Fruit fly (Drosophila melanogaster) whole organism, wandering third instar larva: ENCODE data around the gene CG31542.
A peak's percentile ranks its signal among the peaks of the same experiment; 100 is the strongest.

Experiments used
- Abd-B ChIP-seq: fragments of >200 bp; optimal IDR thresholded peaks from 2 replicates; lab custom pipeline; 2017; ENCODE audit warnings: missing biosample characterization, missing genetic modification characterization
- CG32264 ChIP-seq: fragments of 200-800 bp; sonication (Bioruptor generic); optimal IDR thresholded peaks from 2 replicates; lab custom pipeline; 2016; ENCODE audit warnings: missing biosample characterization, missing genetic modification characterization
- CG9705 ChIP-seq: fragments of 200-800 bp; sonication (Bioruptor generic); optimal IDR thresholded peaks from 2 replicates; lab custom pipeline; 2018; ENCODE audit warnings: missing biosample characterization, mild to moderate bottlenecking, missing genetic modification characterization
- Dif ChIP-seq: fragments of 200-275, 200-300 bp; sonication (Bioruptor generic); optimal IDR thresholded peaks from 2 replicates; lab custom pipeline; 2018; ENCODE audit warnings: missing biosample characterization, missing genetic modification characterization; ENCODE audit not compliant: partially characterized antibody
- GATAd ChIP-seq: sonication (Bioruptor generic); optimal IDR thresholded peaks from 2 replicates; lab custom pipeline; 2016; ENCODE audit warnings: missing biosample characterization, missing genetic modification characterization
- HLH106 ChIP-seq: fragments of 200-800 bp; optimal IDR thresholded peaks from 3 replicates; lab custom pipeline; 2019; ENCODE audit warnings: missing biosample characterization, mild to moderate bottlenecking, missing genetic modification characterization, moderate library complexity
- Hnf4 ChIP-seq: fragments of 200-800 bp; sonication (Bioruptor generic); optimal IDR thresholded peaks from 2 replicates; lab custom pipeline; 2016; ENCODE audit warnings: missing biosample characterization, mild to moderate bottlenecking, missing genetic modification characterization
- Hr83 ChIP-seq: fragments of 200-300 bp; sonication (Bioruptor generic); optimal IDR thresholded peaks from 2 replicates; lab custom pipeline; 2016; ENCODE audit warnings: missing biosample characterization, mild to moderate bottlenecking, missing genetic modification characterization, moderate library complexity; ENCODE audit not compliant: poor library complexity, severe bottlenecking
- Jra ChIP-seq: sonication (Bioruptor generic); optimal IDR thresholded peaks from 2 replicates; lab custom pipeline; 2016; ENCODE audit warnings: missing biosample characterization, missing genetic modification characterization
- Mio ChIP-seq: sonication (Bioruptor generic); optimal IDR thresholded peaks from 2 replicates; lab custom pipeline; 2016; ENCODE audit warnings: missing biosample characterization, missing genetic modification characterization
- Myc ChIP-seq: fragments of >200 bp; optimal IDR thresholded peaks from 2 replicates; lab custom pipeline; 2017
- N ChIP-seq: fragments of >200 bp; optimal IDR thresholded peaks from 2 replicates; lab custom pipeline; 2018; ENCODE audit warnings: missing biosample characterization, missing external identifiers, missing genetic modification characterization
- OdsH ChIP-seq: fragments of 200-800 bp; sonication (Bioruptor generic); optimal IDR thresholded peaks from 2 replicates; lab custom pipeline; 2016; ENCODE audit warnings: missing biosample characterization, mild to moderate bottlenecking, missing genetic modification characterization
- Rel ChIP-seq, 2 experiments: fragments of 200-800 bp; sonication (Bioruptor generic) in 1 of 2; optimal IDR thresholded peaks; 2 replicates in 1 of 2; 3 replicates in 1 of 2; lab custom pipeline; 2016 to 2019; ENCODE audit warnings: mild to moderate bottlenecking in 2 of 2, missing biosample characterization in 2 of 2, missing genetic modification characterization in 2 of 2, moderate library complexity in 1 of 2
- Sp1 ChIP-seq: fragments of 200-800 bp; sonication (Bioruptor generic); optimal IDR thresholded peaks from 3 replicates; lab custom pipeline; 2019; ENCODE audit warnings: missing biosample characterization, mild to moderate bottlenecking, missing genetic modification characterization, moderate library complexity
- Vsx2 ChIP-seq: fragments of 200-300, 225-300 bp; sonication (Bioruptor generic); optimal IDR thresholded peaks from 2 replicates; lab custom pipeline; 2018; ENCODE audit warnings: missing biosample characterization, missing genetic modification characterization; ENCODE audit not compliant: partially characterized antibody
- br ChIP-seq: fragments of 200-800 bp; sonication (Bioruptor generic); optimal IDR thresholded peaks from 2 replicates; lab custom pipeline; 2016; ENCODE audit warnings: missing biosample characterization, missing genetic modification characterization
- brk ChIP-seq: fragments of 200-800 bp; sonication (Bioruptor generic); optimal IDR thresholded peaks from 2 replicates; lab custom pipeline; 2016; ENCODE audit warnings: missing biosample characterization, mild to moderate bottlenecking, missing genetic modification characterization
- dl ChIP-seq, 2 experiments: fragments of 175-275, 200-275 bp in 1 of 2; fragments of 200-275 bp in 1 of 2; sonication (Bioruptor generic); optimal IDR thresholded peaks; lab custom pipeline; 2018; ENCODE audit warnings: mild to moderate bottlenecking in 2 of 2, missing biosample characterization in 2 of 2, missing genetic modification characterization in 2 of 2, moderate library complexity in 2 of 2; ENCODE audit not compliant: partially characterized antibody in 2 of 2, insufficient read depth in 1 of 2
- dmrt93B ChIP-seq: fragments of 200-800 bp; sonication (Bioruptor generic); optimal IDR thresholded peaks from 2 replicates; lab custom pipeline; 2018; ENCODE audit warnings: missing biosample characterization, mild to moderate bottlenecking, missing genetic modification characterization
- dsf ChIP-seq: sonication (Bioruptor generic); optimal IDR thresholded peaks from 2 replicates; lab custom pipeline; 2016; ENCODE audit warnings: missing biosample characterization, missing genetic modification characterization, borderline replicate concordance
- ey ChIP-seq: fragments of 200-800 bp; sonication (Bioruptor generic); optimal IDR thresholded peaks from 2 replicates; lab custom pipeline; 2016; ENCODE audit warnings: missing biosample characterization, missing genetic modification characterization
- foxo ChIP-seq, 2 experiments: fragments of 200-800 bp; sonication (Bioruptor generic); optimal IDR thresholded peaks; 2 replicates in 1 of 2; 3 replicates in 1 of 2; lab custom pipeline; 2016 to 2017; ENCODE audit warnings: missing biosample characterization in 2 of 2, missing genetic modification characterization in 2 of 2
- fru ChIP-seq: fragments of 200-800 bp; sonication (Bioruptor generic); optimal IDR thresholded peaks from 3 replicates; lab custom pipeline; 2016; ENCODE audit warnings: missing biosample characterization, mild to moderate bottlenecking, missing genetic modification characterization
- h ChIP-seq: fragments of 200-800 bp; sonication (Bioruptor generic); optimal IDR thresholded peaks from 3 replicates; lab custom pipeline; 2016; ENCODE audit warnings: missing biosample characterization, mild to moderate bottlenecking, missing genetic modification characterization
- jim ChIP-seq: fragments of 175-275, 200-325 bp; sonication (Bioruptor generic); optimal IDR thresholded peaks from 2 replicates; lab custom pipeline; 2016; ENCODE audit warnings: missing biosample characterization, mild to moderate bottlenecking, missing genetic modification characterization
- psq ChIP-seq: fragments of 200-800 bp; sonication (Bioruptor generic); optimal IDR thresholded peaks from 3 replicates; lab custom pipeline; 2017; ENCODE audit warnings: missing biosample characterization, mild to moderate bottlenecking, missing genetic modification characterization, moderate library complexity
- rgr ChIP-seq: fragments of 200-800 bp; sonication (Bioruptor generic); optimal IDR thresholded peaks from 3 replicates; lab custom pipeline; 2016; ENCODE audit warnings: missing biosample characterization, mild to moderate bottlenecking, missing genetic modification characterization
- sage ChIP-seq: fragments of 200-800 bp; sonication (Bioruptor generic); optimal IDR thresholded peaks from 2 replicates; lab custom pipeline; 2016; ENCODE audit warnings: missing biosample characterization, mild to moderate bottlenecking, missing genetic modification characterization
- sv ChIP-seq: fragments of 200-800 bp; sonication (Bioruptor generic); optimal IDR thresholded peaks from 3 replicates; lab custom pipeline; 2016; ENCODE audit warnings: missing biosample characterization, missing genetic modification characterization
- tai ChIP-seq: sonication (Bioruptor generic); optimal IDR thresholded peaks from 2 replicates; lab custom pipeline; 2016; ENCODE audit warnings: missing biosample characterization, missing genetic modification characterization
- woc ChIP-seq: sonication (Bioruptor generic); optimal IDR thresholded peaks from 2 replicates; lab custom pipeline; 2016; ENCODE audit warnings: missing biosample characterization, mild to moderate bottlenecking, missing genetic modification characterization

Gene CG31542

dm6 chr3R:5355135-5355493, 14.2 kb upstream of the CG31542 start:
- no peak for TF ChIP-seq sv (GFP tag; lab: Kevin White, UChicago)
- no peak for TF ChIP-seq CG32264 (GFP tag; lab: Kevin White, UChicago)
- TF ChIP-seq dmrt93B (GFP tag; lab: Kevin White, UChicago), result no peak

dm6 chr3R:5357935-5358414, 11.4 kb upstream of the CG31542 start, which contains the start of gene Prosbeta7:
Gene Prosbeta7 (minus strand): TSS chr3R:5358364.
- TF ChIP-seq Jra (GFP tag; lab: Kevin White, UChicago) (no peak), fru (GFP tag; lab: Kevin White, UChicago) (no peak), woc (no peak), foxo (GFP tag; optimal IDR thresholded peaks at IDR 0.05; lab: Kevin White, UChicago) (peak in 1 of 2 experiments; percentile 4), Mio (GFP tag; lab: Kevin White, UChicago) (no peak), Sp1 (GFP tag; lab: Kevin White, UChicago) (peak; percentile 19), Abd-B (GFP tag; lab: Kevin White, UChicago) (no peak), jim (no peak), OdsH (GFP tag; lab: Kevin White, UChicago) (no peak), Vsx2 (GFP tag; lab: Kevin White, UChicago) (peak; percentile 62), br (GFP tag; lab: Kevin White, UChicago) (no peak), Dif (GFP tag; lab: Kevin White, UChicago) (peak; percentile 6), tai (no peak), rgr (GFP tag; lab: Kevin White, UChicago) (peak; percentile 7), Rel (GFP tag; optimal IDR thresholded peaks at IDR 0.05; lab: Kevin White, UChicago) (no peak), Rel (tag; optimal IDR thresholded peaks at IDR 0.05; lab: Kevin White, UChicago) (peak; percentile 39), Hr83 (GFP tag; lab: Kevin White, UChicago) (no peak)

DNA sequence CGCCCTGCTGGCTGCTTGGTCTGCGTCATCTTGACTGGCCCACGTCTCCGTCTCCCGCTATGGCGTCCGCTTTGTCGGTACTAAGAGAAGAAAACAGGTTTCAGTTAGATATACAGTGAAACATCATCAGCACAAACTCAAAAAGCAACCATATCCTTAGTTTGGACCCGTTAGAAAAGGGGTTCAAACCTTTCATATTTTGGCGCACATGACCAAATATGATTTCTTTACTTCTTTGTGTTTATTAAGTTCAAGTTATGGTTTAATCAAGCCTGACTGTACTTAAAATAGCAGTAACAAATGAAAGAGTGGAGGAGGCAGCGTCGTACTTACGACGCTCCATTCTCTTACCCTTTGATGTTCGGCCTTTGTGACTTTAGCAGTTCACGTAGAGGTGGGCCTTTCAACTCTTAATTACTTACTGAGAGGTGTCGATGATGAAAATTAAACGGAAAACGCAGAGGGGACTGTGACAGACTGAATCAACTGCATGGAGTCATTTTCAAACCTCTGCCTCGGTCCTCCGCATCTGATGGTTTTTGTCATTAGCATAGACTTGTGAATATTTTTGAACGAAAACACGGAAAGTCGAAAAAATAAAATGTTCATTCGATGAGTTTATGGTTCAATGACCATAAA, 7.5 kb upstream of the CG31542 start:
- no peak for TF ChIP-seq brk
- TF ChIP-seq CG9705 (GFP tag; lab: Kevin White, UChicago), result peak; percentile 43
- peak; percentile 39 for TF ChIP-seq Rel (GFP tag; optimal IDR thresholded peaks at IDR 0.05; lab: Kevin White, UChicago)
- TF ChIP-seq Rel (tag; optimal IDR thresholded peaks at IDR 0.05; lab: Kevin White, UChicago), result peak; percentile 23
- TF ChIP-seq foxo (GFP tag; optimal IDR thresholded peaks at IDR 0.05; lab: Kevin White, UChicago), result peak; percentile 45 to 96
- TF ChIP-seq dsf (GFP tag; lab: Kevin White, UChicago), result peak; percentile 8
- no peak for TF ChIP-seq GATAd
- peak; percentile 83 for TF ChIP-seq Jra (GFP tag; lab: Kevin White, UChicago)
- TF ChIP-seq psq (GFP tag; lab: Kevin White, UChicago), result peak; percentile 86
- TF ChIP-seq dl (GFP tag; optimal IDR thresholded peaks at IDR 0.05; lab: Kevin White, UChicago; ENCODE audit: insufficient read depth in 1 of 2, partially characterized antibody in 2 of 2), result no peak
- peak; percentile 69 for TF ChIP-seq sv (GFP tag; lab: Kevin White, UChicago)
- TF ChIP-seq ey (GFP tag; lab: Kevin White, UChicago), result peak; percentile 96
- TF ChIP-seq Mio (GFP tag; lab: Kevin White, UChicago), result peak; percentile 66
- TF ChIP-seq woc, result peak; percentile 94
- TF ChIP-seq Abd-B (GFP tag; lab: Kevin White, UChicago), result no peak
- TF ChIP-seq sage (GFP tag; lab: Kevin White, UChicago), result peak; percentile 88
- peak; percentile 97 for TF ChIP-seq h (GFP tag; lab: Kevin White, UChicago)
- peak; percentile 96 for TF ChIP-seq Hnf4 (GFP tag; lab: Kevin White, UChicago)
- TF ChIP-seq br (GFP tag; lab: Kevin White, UChicago), result peak; percentile 96
- peak; percentile 96 for TF ChIP-seq OdsH (GFP tag; lab: Kevin White, UChicago)
- peak; percentile 93 for TF ChIP-seq CG32264 (GFP tag; lab: Kevin White, UChicago)
- TF ChIP-seq Myc, result no peak
- peak; percentile 88 for TF ChIP-seq HLH106 (tag; lab: Kevin White, UChicago)
- TF ChIP-seq rgr (GFP tag; lab: Kevin White, UChicago), result peak; percentile 95
- peak; percentile 86 for TF ChIP-seq Sp1 (GFP tag; lab: Kevin White, UChicago)
- TF ChIP-seq jim, result no peak
- TF ChIP-seq fru (GFP tag; lab: Kevin White, UChicago), result peak; percentile 94
- TF ChIP-seq N, result no peak
- TF ChIP-seq, all 38 proteins: peak for 20
